Worm (Caenorhabditis elegans) whole organism, L3 larva: ENCODE measurements around the gene F13D11.4.

Source experiments
- ZK546.5 ChIP-seq: sonication (generic microtip); optimal IDR thresholded peaks from 2 replicates; lab custom pipeline; 2017; ENCODE audit warnings: missing biosample characterization, missing genetic modification characterization
- ama-1 ChIP-seq: fragments of 150-350 bp; optimal IDR thresholded peaks from 2 replicates; lab custom pipeline; 2018
- ceh-16 ChIP-seq: sonication (generic microtip); optimal IDR thresholded peaks from 2 replicates; lab custom pipeline; 2017; ENCODE audit warnings: missing biosample characterization, missing genetic modification characterization
- elt-3 ChIP-seq, 3 experiments: fragments of 150-350 bp in 1 of 3; sonication (generic microtip) in 2 of 3; optimal IDR thresholded peaks; 2 replicates in 2 of 3; 4 replicates in 1 of 3; lab custom pipeline; 2014 to 2017; ENCODE audit warnings: missing biosample characterization in 3 of 3, missing genetic modification characterization in 3 of 3
- lin-15B ChIP-seq: fragments of 150-350 bp; optimal IDR thresholded peaks from 2 replicates; lab custom pipeline; 2014; ENCODE audit warnings: missing biosample characterization, missing genetic modification characterization
- tbx-2 ChIP-seq: sonication (generic microtip); optimal IDR thresholded peaks from 2 replicates; lab custom pipeline; 2016; ENCODE audit warnings: mild to moderate bottlenecking, missing genetic modification characterization, missing compliant biosample characterization
- ztf-11 ChIP-seq: fragments of 150-350 bp; optimal IDR thresholded peaks from 2 replicates; lab custom pipeline; 2014; ENCODE audit warnings: missing biosample characterization, missing genetic modification characterization

- TF ChIP-seq lin-15B, result no peak
- no peak for TF ChIP-seq ceh-16 (tag; lab: Kevin White, UChicago)
- TF ChIP-seq ama-1, result no peak
- no peak for TF ChIP-seq ztf-11 (tag; lab: Kevin White, UChicago)
- TF ChIP-seq tbx-2 (tag; lab: Kevin White, UChicago), result no peak
- no peak for TF ChIP-seq elt-3 (tag; optimal IDR thresholded peaks at IDR 0.05; lab: Kevin White, UChicago)
- TF ChIP-seq ZK546.5 (tag; lab: Kevin White, UChicago), result no peak
Measured at ce11 chrX:5872153-5872552, 37.5 kb upstream of the F13D11.4 start.
